Worm (Caenorhabditis elegans): ENCODE data around the gene Y32B12C.1.
"Not testable (repeated sequence)": the region's sequence is repeated elsewhere in the genome, so short reads cannot be mapped to it uniquely, and the experiment has no call there.

Gene Y32B12C.1

ce11 chrV:16596102-16596501 lies 10.3 kb upstream of the Y32B12C.1 start:
- TF ChIP-seq madf-9 (GFP tag; conservative IDR thresholded peaks at IDR 0.05): no peak
- TF ChIP-seq aha-1 (tag): peak; percentile 52
- TF ChIP-seq lir-3 (tag; optimal IDR thresholded peaks at IDR 0.05): no peak

- peak; percentile 14; the same call in 1 of the 2 replicates for TF ChIP-seq pha-4 (GFP tag; IDR thresholded peaks at IDR 0.05)
- TF ChIP-seq pha-4 (tag; optimal IDR thresholded peaks at IDR 0.05): not testable (repeated sequence)
- 0 out of 2 replicates have a peak, but pooled peaks have one; percentile 16 for TF ChIP-seq arid-1 (GFP tag; conservative IDR thresholded peaks at IDR 0.05)
Measured at ce11 chrV:16597344-16597869, 9.0 kb upstream of the Y32B12C.1 start.

ce11 chrV:16598437-16598836 lies 8.0 kb upstream of the Y32B12C.1 start:
- TF ChIP-seq aha-1 (tag): peak; percentile 1
- no peak for TF ChIP-seq daf-19 (GFP tag; conservative IDR thresholded peaks at IDR 0.05)
- peak; percentile 38 for TF ChIP-seq dve-1 (tag; optimal IDR thresholded peaks at IDR 0.05; ENCODE audit: insufficient read depth)
- TF ChIP-seq lin-15B (tag; optimal IDR thresholded peaks at IDR 0.05): no peak
- TF ChIP-seq mes-2 (tag; optimal IDR thresholded peaks at IDR 0.05; ENCODE audit: poor library complexity, severe bottlenecking): no peak
- peak; percentile 14; the same call in 1 of the 2 replicates for TF ChIP-seq dmd-6 (GFP tag; IDR thresholded peaks at IDR 0.05)
- TF ChIP-seq lin-29 (GFP tag; IDR thresholded peaks at IDR 0.05): no peak
- peak; percentile 64 for TF ChIP-seq hlh-30 (tag; optimal IDR thresholded peaks at IDR 0.05; ENCODE audit: insufficient read depth)
- TF ChIP-seq hlh-11 (tag; optimal IDR thresholded peaks at IDR 0.05): peak; percentile 66
- 0 out of 2 replicates have a peak, but pooled peaks have one; percentile 35 for TF ChIP-seq tra-1 (GFP tag; IDR thresholded peaks at IDR 0.05)
- no peak for TF ChIP-seq nhr-10 (tag; optimal IDR thresholded peaks at IDR 0.05)
- TF ChIP-seq mdt-29 (GFP tag; IDR thresholded peaks at IDR 0.05): peak; percentile 95

- TF ChIP-seq nhr-77 (tag; optimal IDR thresholded peaks at IDR 0.05): no peak
- TF ChIP-seq ceh-62 (tag; optimal IDR thresholded peaks at IDR 0.05): no peak
- no peak for TF ChIP-seq spr-3 (GFP tag; optimal IDR thresholded peaks at IDR 0.05)
- no peak for TF ChIP-seq aly-2 (tag; optimal IDR thresholded peaks at IDR 0.05)
- no peak for TF ChIP-seq F37D6.2 (tag; optimal IDR thresholded peaks at IDR 0.05)
- no peak for TF ChIP-seq attf-4 (tag; optimal IDR thresholded peaks at IDR 0.05)
- no peak for TF ChIP-seq T26A8.4 (GFP tag; IDR thresholded peaks at IDR 0.05)
- TF ChIP-seq duxl-1 (tag; optimal IDR thresholded peaks at IDR 0.05; ENCODE audit: poor library complexity): no peak
- TF ChIP-seq nhr-6 (tag; optimal IDR thresholded peaks at IDR 0.05): no peak
- no peak for TF ChIP-seq daf-16 (GFP tag; optimal IDR thresholded peaks at IDR 0.05)
- TF ChIP-seq daf-16 (tag; optimal IDR thresholded peaks at IDR 0.05): no peak
- TF ChIP-seq dpl-1 (GFP tag; optimal IDR thresholded peaks at IDR 0.05): no peak
- TF ChIP-seq dve-1 (tag; optimal IDR thresholded peaks at IDR 0.05; ENCODE audit: insufficient read depth): no peak
- no peak for TF ChIP-seq Y105C5A.15 (GFP tag; IDR thresholded peaks at IDR 0.05)
- TF ChIP-seq ama-1 (optimal IDR thresholded peaks at IDR 0.05): no peak
- no peak for TF ChIP-seq tra-1 (GFP tag; IDR thresholded peaks at IDR 0.05)
- no peak for TF ChIP-seq ztf-7 (tag; optimal IDR thresholded peaks at IDR 0.05)
- TF ChIP-seq ceh-44 (GFP tag; IDR thresholded peaks at IDR 0.05): no peak
- TF ChIP-seq lir-3 (tag; optimal IDR thresholded peaks at IDR 0.05): no peak
- no peak for TF ChIP-seq nhr-76 (tag; optimal IDR thresholded peaks at IDR 0.05)
- TF ChIP-seq nhr-41 (GFP tag; IDR thresholded peaks at IDR 0.05): no peak
Measured at ce11 chrV:16599835-16600234, 6.6 kb upstream of the Y32B12C.1 start.

ce11 chrV:16600623-16601022 lies 5.8 kb upstream of the Y32B12C.1 start, which contains the start of gene T03E6.9:
Gene T03E6.9 (minus strand): TSS chrV:16600723.
- no peak for TF ChIP-seq ctbp-1 (GFP tag; IDR thresholded peaks at IDR 0.05)
- TF ChIP-seq unc-62 (GFP tag; optimal IDR thresholded peaks at IDR 0.05 in 1 of 2): peak in 1 of 2 experiments; percentile 6
- no peak for TF ChIP-seq unc-62 (tag; optimal IDR thresholded peaks at IDR 0.05)

Measured in whole organism, L4 larva.